Fruit fly (Drosophila melanogaster): ENCODE results near the gene CG34124.
A peak's percentile ranks its signal among the peaks of the same experiment; 100 is the strongest.

The CG34124 gene

dm6 chr2L:4976988-4977551, 18.9 kb downstream of the CG34124 start, which contains the start of the genes Gmd and CG3792 (continued):
- TF ChIP-seq Elba2 (GFP tag; optimal IDR thresholded peaks at IDR 0.05) = peak; percentile 90
- TF ChIP-seq Dref (GFP tag; IDR thresholded peaks at IDR 0.05) = peak; percentile 77
- peak; percentile 89 for TF ChIP-seq PHDP (tag; optimal IDR thresholded peaks at IDR 0.05)
- TF ChIP-seq ken (GFP tag; IDR thresholded peaks at IDR 0.05) = peak; percentile 95
- TF ChIP-seq ci (GFP tag; IDR thresholded peaks at IDR 0.05) = peak; percentile 93
- peak; percentile 88 for TF ChIP-seq CG6175 (GFP tag; IDR thresholded peaks at IDR 0.05)
- TF ChIP-seq Ets65A (GFP tag) = peak; percentile 99
- TF ChIP-seq BtbVII (GFP tag; optimal IDR thresholded peaks at IDR 0.05) = peak; percentile 95
- peak; percentile 81 for TF ChIP-seq hbn (GFP tag; IDR thresholded peaks at IDR 0.05; ENCODE audit: partially characterized antibody)
- TF ChIP-seq CG9727 (GFP tag; optimal IDR thresholded peaks at IDR 0.05) = peak; percentile 96
- peak; percentile 77 for TF ChIP-seq kni (GFP tag; optimal IDR thresholded peaks at IDR 0.05)
- TF ChIP-seq eve (GFP tag; optimal IDR thresholded peaks at IDR 0.05) = peak in 1 of 2 experiments; percentile 67
- TF ChIP-seq CG14050 (GFP tag; IDR thresholded peaks at IDR 0.05) = peak; percentile 93
- TF ChIP-seq CG33213 (GFP tag; optimal IDR thresholded peaks at IDR 0.05) = peak; percentile 86
- TF ChIP-seq nerfin-1 (tag; optimal IDR thresholded peaks at IDR 0.05) = peak; percentile 93
- peak; percentile 65 for TF ChIP-seq wek (GFP tag; optimal IDR thresholded peaks at IDR 0.05)
- no peak for TF ChIP-seq cg (GFP tag; optimal IDR thresholded peaks at IDR 0.05)
- peak; percentile 93 for TF ChIP-seq CG5953 (GFP tag; IDR thresholded peaks at IDR 0.05)
- peak; percentile 92 to 94 for TF ChIP-seq Hr51 (GFP tag; optimal IDR thresholded peaks at IDR 0.05)
- TF ChIP-seq pho (GFP tag; optimal IDR thresholded peaks at IDR 0.05) = peak; percentile 96
- TF ChIP-seq CG8281 (tag; optimal IDR thresholded peaks at IDR 0.05) = no peak
- peak; percentile 94 for TF ChIP-seq fd3F (GFP tag; optimal IDR thresholded peaks at IDR 0.05)
- peak; percentile 87 for TF ChIP-seq twi (tag; optimal IDR thresholded peaks at IDR 0.05)
- TF ChIP-seq Dfd (GFP tag; optimal IDR thresholded peaks at IDR 0.05) = no peak
- TF ChIP-seq Sry-δ (GFP tag; optimal IDR thresholded peaks at IDR 0.05) = peak; percentile 77
- TF ChIP-seq gsb (GFP tag; IDR thresholded peaks at IDR 0.05) = peak; percentile 91
- TF ChIP-seq CG1602 (GFP tag; optimal IDR thresholded peaks at IDR 0.05) = peak; percentile 95
- no peak for TF ChIP-seq Sox100B (GFP tag; optimal IDR thresholded peaks at IDR 0.05)
- peak; percentile 97 for TF ChIP-seq CG30403 (GFP tag; optimal IDR thresholded peaks at IDR 0.05)
- TF ChIP-seq tna (GFP tag; IDR thresholded peaks at IDR 0.05; ENCODE audit: partially characterized antibody) = peak; percentile 67
- TF ChIP-seq CHES-1-like (GFP tag; optimal IDR thresholded peaks at IDR 0.05) = peak; percentile 92
- peak; percentile 94 for TF ChIP-seq Gug (GFP tag; IDR thresholded peaks at IDR 0.05)
- peak; percentile 96 for TF ChIP-seq CG12744 (GFP tag; optimal IDR thresholded peaks at IDR 0.05)
- peak; percentile 98 for TF ChIP-seq CG9932 (GFP tag; IDR thresholded peaks at IDR 0.05)
- peak; percentile 96 for TF ChIP-seq CG7839 (tag; optimal IDR thresholded peaks at IDR 0.05)
- TF ChIP-seq CG10462 (GFP tag; optimal IDR thresholded peaks at IDR 0.05) = peak; percentile 91
- no peak for TF ChIP-seq tio (GFP tag; optimal IDR thresholded peaks at IDR 0.05)
- TF ChIP-seq Dp (GFP tag; optimal IDR thresholded peaks at IDR 0.05) = peak; percentile 22
- peak; percentile 87 for TF ChIP-seq Mes4 (GFP tag; optimal IDR thresholded peaks at IDR 0.05)
- TF ChIP-seq CG8944 (GFP tag; optimal IDR thresholded peaks at IDR 0.05) = peak; percentile 94
- TF ChIP-seq hth (optimal IDR thresholded peaks at IDR 0.05) = no peak
- peak; percentile 92 for TF ChIP-seq CG10979 (tag; optimal IDR thresholded peaks at IDR 0.05)
- TF ChIP-seq sug (tag; optimal IDR thresholded peaks at IDR 0.05) = peak; percentile 93
- TF ChIP-seq br (optimal IDR thresholded peaks at IDR 0.05) = no peak
- TF ChIP-seq bigmax (GFP tag; optimal IDR thresholded peaks at IDR 0.05) = no peak
- no peak for TF ChIP-seq CG12769 (tag; optimal IDR thresholded peaks at IDR 0.05)
- peak; percentile 89 for TF ChIP-seq ewg (GFP tag; optimal IDR thresholded peaks at IDR 0.05)
- TF ChIP-seq Gsc (GFP tag; IDR thresholded peaks at IDR 0.05) = peak; percentile 87
- TF ChIP-seq shn (GFP tag; optimal IDR thresholded peaks at IDR 0.05) = peak; percentile 92
- TF ChIP-seq zen2 (GFP tag; IDR thresholded peaks at IDR 0.05; ENCODE audit: partially characterized antibody) = peak; percentile 72; the same call in 2 of the 3 replicates
- peak; percentile 94 for TF ChIP-seq CG11504 (tag; optimal IDR thresholded peaks at IDR 0.05)

All from whole organism, embryonic.